Fruit fly (Drosophila melanogaster) whole organism, adult: Measurements from ENCODE around the gene CG31827.
"Not testable (repeated sequence)": the region's sequence is repeated elsewhere in the genome, so short reads cannot be mapped to it uniquely, and the experiment has no call there.

ENCODE experiments used
- CG11617 ChIP-seq: fragments of 200-800 bp; sonication (Bioruptor generic); optimal IDR thresholded peaks from 2 replicates; lab custom pipeline; 2017; ENCODE audit warnings: mild to moderate bottlenecking, missing biosample characterization, missing genetic modification reagents, missing genetic modification characterization
- CG12768 ChIP-seq: fragments of 200-800 bp; sonication (Bioruptor generic); optimal IDR thresholded peaks from 2 replicates; lab custom pipeline; 2017; ENCODE audit warnings: missing biosample characterization, missing genetic modification characterization, mild to moderate bottlenecking, moderate library complexity, missing genetic modification reagents
- CG14711 ChIP-seq: fragments of 200-800 bp; sonication (Bioruptor generic); optimal IDR thresholded peaks from 2 replicates; lab custom pipeline; 2018; ENCODE audit warnings: missing biosample characterization, mild to moderate bottlenecking, missing genetic modification characterization, moderate library complexity
- CG1620 ChIP-seq: fragments of 200-800 bp; sonication (Bioruptor generic); optimal IDR thresholded peaks from 2 replicates; lab custom pipeline; 2016; ENCODE audit warnings: missing biosample characterization, missing genetic modification characterization
- CG33017 ChIP-seq: fragments of 200-800 bp; sonication (Bioruptor generic); optimal IDR thresholded peaks from 2 replicates; lab custom pipeline; 2018; ENCODE audit warnings: missing biosample characterization, mild to moderate bottlenecking, missing genetic modification characterization, moderate library complexity
- CG5204 ChIP-seq: fragments of 200-800 bp; sonication (Bioruptor generic); optimal IDR thresholded peaks from 2 replicates; lab custom pipeline; 2016; ENCODE audit warnings: missing biosample characterization, missing genetic modification characterization
- CG7045 ChIP-seq: fragments of 200-800 bp; sonication (Bioruptor generic); optimal IDR thresholded peaks from 2 replicates; lab custom pipeline; 2017; ENCODE audit warnings: missing biosample characterization, mild to moderate bottlenecking, missing genetic modification characterization
- CG7101 ChIP-seq: fragments of 200-800 bp; sonication (Bioruptor generic); optimal IDR thresholded peaks from 2 replicates; lab custom pipeline; 2018; ENCODE audit warnings: missing biosample characterization, mild to moderate bottlenecking, missing genetic modification characterization, moderate library complexity
- Clk ChIP-seq: fragments of 200-800 bp; sonication (Bioruptor generic); optimal IDR thresholded peaks from 2 replicates; lab custom pipeline; 2017; ENCODE audit warnings: missing biosample characterization, missing genetic modification characterization
- Crg-1 ChIP-seq: fragments of 200-800 bp; sonication (Bioruptor generic); optimal IDR thresholded peaks from 2 replicates; lab custom pipeline; 2016; ENCODE audit warnings: missing biosample characterization, missing genetic modification characterization
- Hr96 ChIP-seq: fragments of 200-800 bp; sonication (Bioruptor generic); optimal IDR thresholded peaks from 2 replicates; lab custom pipeline; 2016; ENCODE audit warnings: missing biosample characterization, missing genetic modification characterization
- Mnt ChIP-seq: fragments of 200-800 bp; sonication (Bioruptor generic); optimal IDR thresholded peaks from 2 replicates; lab custom pipeline; 2016; ENCODE audit warnings: missing biosample characterization, mild to moderate bottlenecking, missing genetic modification characterization
- bab1 ChIP-seq: fragments of 200-800 bp; sonication (Bioruptor generic); optimal IDR thresholded peaks from 3 replicates; lab custom pipeline; 2019; ENCODE audit warnings: missing biosample characterization, mild to moderate bottlenecking, missing genetic modification characterization, moderate library complexity
- cic ChIP-seq: fragments of 200-800 bp; sonication (Bioruptor generic); optimal IDR thresholded peaks from 2 replicates; lab custom pipeline; 2017; ENCODE audit warnings: missing biosample characterization, mild to moderate bottlenecking, missing genetic modification characterization, moderate library complexity
- cnc ChIP-seq, 2 experiments: fragments of >200 bp; optimal IDR thresholded peaks; 2 replicates each; lab custom pipeline; 2017
- kay ChIP-seq: fragments of 200-800 bp; sonication (Bioruptor generic); peaks from one replicate; lab custom pipeline; 2016; ENCODE audit warnings: missing biosample characterization, missing genetic modification characterization, borderline replicate concordance
- ovo ChIP-seq: fragments of 200-800 bp; sonication (Bioruptor generic); optimal IDR thresholded peaks from 2 replicates; lab custom pipeline; 2016; ENCODE audit warnings: missing biosample characterization, missing genetic modification characterization
- pad ChIP-seq: fragments of 200-800 bp; sonication (Bioruptor generic); optimal IDR thresholded peaks from 3 replicates; lab custom pipeline; 2017; ENCODE audit warnings: missing biosample characterization, missing genetic modification characterization, mild to moderate bottlenecking, moderate library complexity, missing genetic modification reagents
- tj ChIP-seq: fragments of 200-800 bp; sonication (Bioruptor generic); optimal IDR thresholded peaks from 3 replicates; lab custom pipeline; 2017; ENCODE audit warnings: missing biosample characterization, mild to moderate bottlenecking, missing genetic modification characterization, moderate library complexity
- toe ChIP-seq: fragments of 200-800 bp; sonication (Bioruptor generic); optimal IDR thresholded peaks from 2 replicates; lab custom pipeline; 2016; ENCODE audit warnings: missing biosample characterization, missing genetic modification characterization

Gene CG31827

dm6 chr2L:15704871-15705270 lies at the start of gene CG31827:
Gene CG31827 (plus strand): TSS chr2L:15705171.
- not testable (repeated sequence) for TF ChIP-seq tj, cic, Crg-1 (GFP tag; lab: Kevin White, UChicago)

DNA sequence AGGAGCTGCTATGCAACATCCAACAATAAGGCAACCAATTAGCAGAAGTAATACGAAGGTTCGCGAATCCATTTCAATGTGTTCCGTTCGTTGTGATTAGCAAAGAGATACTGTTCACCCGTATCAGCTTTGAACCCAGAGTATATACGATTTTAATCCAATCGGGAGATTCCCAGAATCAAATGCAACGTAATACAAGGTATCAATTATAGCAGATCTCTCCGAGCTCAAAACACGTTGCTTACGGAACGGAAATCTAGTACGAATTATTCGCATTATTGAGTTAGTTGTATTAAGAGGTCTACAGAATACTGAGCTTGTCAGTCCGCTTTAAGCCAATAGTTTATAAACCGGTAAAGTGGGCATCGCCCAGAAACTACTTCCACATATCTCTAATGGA lies 45.6 kb upstream of the CG31827 start, which contains the start of gene CG44141:
Gene CG44141 (minus strand): TSS at position 101 of the 400 bp plus-strand sequence.
- not testable (repeated sequence) for TF ChIP-seq CG33017 (tag; lab: Kevin White, UChicago); kay (GFP tag; lab: Kevin White, UChicago); CG5204 (GFP tag; lab: Kevin White, UChicago)

DNA sequence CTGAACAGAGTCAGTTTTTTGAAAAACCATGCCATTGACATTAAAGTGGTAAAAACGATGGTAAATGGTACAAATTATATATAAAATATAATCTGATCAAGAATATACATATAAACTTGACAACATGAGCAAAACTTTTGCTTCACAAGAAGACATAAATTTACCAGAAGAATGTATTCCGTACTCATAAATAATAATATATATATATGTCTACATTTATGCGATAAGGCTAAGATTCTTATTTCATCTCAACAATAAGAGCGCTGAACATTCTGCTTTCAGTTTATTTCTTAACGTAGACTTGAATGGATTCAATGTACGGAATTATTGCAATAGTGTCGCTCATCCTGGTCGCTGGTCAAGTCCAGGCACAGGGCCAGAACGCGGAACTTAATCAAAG lies 44.2 kb upstream of the CG31827 start, which contains the start of gene CG18477:
Gene CG18477 (plus strand): TSS at position 301 of the 400 bp plus-strand sequence.
- not testable (repeated sequence) for TF ChIP-seq Hr96 (GFP tag; lab: Kevin White, UChicago); CG33017 (tag; lab: Kevin White, UChicago); toe (GFP tag; lab: Kevin White, UChicago)

DNA sequence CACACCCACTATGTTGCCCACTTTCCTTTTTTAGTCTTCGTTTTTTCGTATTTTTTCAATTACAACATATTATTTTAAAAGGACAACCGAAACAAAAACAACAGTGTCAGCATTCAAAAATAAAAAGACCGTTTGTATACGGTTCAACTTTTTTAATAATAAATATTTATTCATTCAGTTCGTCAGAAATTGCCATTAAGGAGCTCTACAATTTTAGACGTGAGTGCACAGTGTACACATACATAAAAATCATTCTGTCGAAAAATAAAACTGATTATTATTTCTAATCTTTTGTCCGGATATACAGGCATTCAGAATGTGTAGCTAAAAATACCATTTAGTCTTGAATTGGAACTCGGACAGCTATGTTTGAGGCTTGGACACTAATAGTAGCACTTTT lies 35.1 kb upstream of the CG31827 start, which contains the start of gene CG18478:
Gene CG18478 (plus strand): TSS at position 301 of the 400 bp plus-strand sequence.
- not testable (repeated sequence) for TF ChIP-seq CG12768; CG1620 (GFP tag; lab: Kevin White, UChicago); Hr96 (GFP tag; lab: Kevin White, UChicago)

DNA sequence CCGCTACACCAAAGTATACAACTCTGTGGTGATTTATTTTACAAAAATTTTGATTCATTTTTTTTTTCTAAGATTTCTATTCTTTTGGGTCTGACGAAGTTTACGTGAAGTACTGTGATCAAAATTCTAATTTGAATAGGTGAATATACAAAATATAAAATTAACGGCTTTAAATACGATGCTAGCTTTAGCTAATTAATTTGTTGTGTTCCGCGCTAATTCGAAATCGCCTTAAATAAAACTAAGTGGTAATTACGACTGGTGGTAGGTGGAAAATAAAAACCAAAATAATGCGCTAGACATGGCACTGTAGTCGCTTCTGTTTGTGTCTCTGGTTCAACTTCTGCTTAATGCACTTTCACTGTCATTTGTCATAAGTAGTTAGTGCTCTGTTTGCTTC lies 29.0 kb upstream of the CG31827 start, which contains the start of gene CG43923:
Gene CG43923 (minus strand): TSS at position 101 of the 400 bp plus-strand sequence.
- TF ChIP-seq CG11617 (GFP tag; lab: Kevin White, UChicago); ovo (GFP tag; lab: Kevin White, UChicago); CG7101 (tag; lab: Kevin White, UChicago): not testable (repeated sequence)

DNA sequence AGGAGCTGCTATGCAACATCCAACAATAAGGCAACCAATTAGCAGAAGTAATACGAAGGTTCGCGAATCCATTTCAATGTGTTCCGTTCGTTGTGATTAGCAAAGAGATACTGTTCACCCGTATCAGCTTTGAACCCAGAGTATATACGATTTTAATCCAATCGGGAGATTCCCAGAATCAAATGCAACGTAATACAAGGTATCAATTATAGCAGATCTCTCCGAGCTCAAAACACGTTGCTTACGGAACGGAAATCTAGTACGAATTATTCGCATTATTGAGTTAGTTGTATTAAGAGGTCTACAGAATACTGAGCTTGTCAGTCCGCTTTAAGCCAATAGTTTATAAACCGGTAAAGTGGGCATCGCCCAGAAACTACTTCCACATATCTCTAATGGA lies 10.6 kb upstream of the CG31827 start, which contains the start of gene CG44140:
Gene CG44140 (minus strand): TSS at position 101 of the 400 bp plus-strand sequence.
- TF ChIP-seq cnc (optimal IDR thresholded peaks at IDR 0.05; lab: Kevin White, UChicago); CG33017 (tag; lab: Kevin White, UChicago); CG12768: not testable (repeated sequence)

DNA sequence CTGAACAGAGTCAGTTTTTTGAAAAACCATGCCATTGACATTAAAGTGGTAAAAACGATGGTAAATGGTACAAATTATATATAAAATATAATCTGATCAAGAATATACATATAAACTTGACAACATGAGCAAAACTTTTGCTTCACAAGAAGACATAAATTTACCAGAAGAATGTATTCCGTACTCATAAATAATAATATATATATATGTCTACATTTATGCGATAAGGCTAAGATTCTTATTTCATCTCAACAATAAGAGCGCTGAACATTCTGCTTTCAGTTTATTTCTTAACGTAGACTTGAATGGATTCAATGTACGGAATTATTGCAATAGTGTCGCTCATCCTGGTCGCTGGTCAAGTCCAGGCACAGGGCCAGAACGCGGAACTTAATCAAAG lies 9.2 kb upstream of the CG31827 start, which contains the start of gene CG31780:
Gene CG31780 (plus strand): TSS at position 301 of the 400 bp plus-strand sequence.
- TF ChIP-seq Crg-1, tj, Mnt (GFP tag; lab: Kevin White, UChicago): not testable (repeated sequence)

dm6 chr2L:15710999-15711398 lies 6.0 kb downstream of the CG31827 start, which contains the start of gene CG43924:
Gene CG43924 (minus strand): TSS chr2L:15711099.
- TF ChIP-seq CG33017 (tag; lab: Kevin White, UChicago); CG11617 (GFP tag; lab: Kevin White, UChicago); CG12768: not testable (repeated sequence)

DNA sequence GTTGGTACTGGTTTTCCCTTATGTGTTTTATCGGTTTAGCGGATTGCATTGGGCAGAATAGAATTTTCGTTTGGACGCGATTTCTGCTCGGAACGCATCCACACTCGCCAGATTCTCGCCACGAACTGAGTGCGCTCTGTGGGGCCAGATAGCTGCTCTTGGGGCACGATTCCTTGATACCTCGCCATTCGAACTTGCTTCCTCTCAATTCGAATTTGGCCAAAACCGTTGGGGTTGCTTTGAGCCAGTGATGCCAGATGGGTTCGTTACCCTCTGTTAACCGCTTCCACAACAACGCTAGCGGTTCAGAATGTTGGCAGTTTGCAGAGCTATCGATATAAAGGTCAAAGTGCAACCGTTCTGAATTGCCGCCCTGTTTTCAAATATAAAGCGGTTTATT lies 13.2 kb downstream of the CG31827 start, which contains the start of gene stol:
Gene stol (minus strand): TSS at position 101 of the 400 bp plus-strand sequence.
- TF ChIP-seq kay (GFP tag; lab: Kevin White, UChicago); cic (GFP tag; lab: Kevin White, UChicago); Clk: not testable (repeated sequence)

- TF ChIP-seq pad (GFP tag; lab: Kevin White, UChicago): no peak
- TF ChIP-seq tj (GFP tag; lab: Kevin White, UChicago): no peak
- TF ChIP-seq CG11617 (GFP tag; lab: Kevin White, UChicago): no peak
- TF ChIP-seq ovo (GFP tag; lab: Kevin White, UChicago): no peak
- no peak for TF ChIP-seq Hr96 (GFP tag; lab: Kevin White, UChicago)
- no peak for TF ChIP-seq CG1620 (GFP tag; lab: Kevin White, UChicago)
- TF ChIP-seq Mnt (GFP tag; lab: Kevin White, UChicago): no peak
- no peak for TF ChIP-seq CG7101 (tag; lab: Kevin White, UChicago)
- no peak for TF ChIP-seq CG7045
- TF ChIP-seq CG33017 (tag; lab: Kevin White, UChicago): no peak
- TF ChIP-seq cic (GFP tag; lab: Kevin White, UChicago): no peak
- TF ChIP-seq CG14711: no peak
- TF ChIP-seq bab1: no peak
- TF ChIP-seq Clk: no peak
- TF ChIP-seq kay (GFP tag; lab: Kevin White, UChicago): no peak
- TF ChIP-seq cnc (optimal IDR thresholded peaks at IDR 0.05; lab: Kevin White, UChicago): no peak
- no peak for TF ChIP-seq CG5204 (GFP tag; lab: Kevin White, UChicago)
- TF ChIP-seq CG12768: no peak
- TF ChIP-seq Crg-1 (GFP tag; lab: Kevin White, UChicago): no peak
Measured at dm6 chr2L:15731687-15732086, 26.7 kb downstream of the CG31827 start.
